Worm (Caenorhabditis elegans): Measurements from ENCODE around the gene atp-2.

The atp-2 gene

DNA sequence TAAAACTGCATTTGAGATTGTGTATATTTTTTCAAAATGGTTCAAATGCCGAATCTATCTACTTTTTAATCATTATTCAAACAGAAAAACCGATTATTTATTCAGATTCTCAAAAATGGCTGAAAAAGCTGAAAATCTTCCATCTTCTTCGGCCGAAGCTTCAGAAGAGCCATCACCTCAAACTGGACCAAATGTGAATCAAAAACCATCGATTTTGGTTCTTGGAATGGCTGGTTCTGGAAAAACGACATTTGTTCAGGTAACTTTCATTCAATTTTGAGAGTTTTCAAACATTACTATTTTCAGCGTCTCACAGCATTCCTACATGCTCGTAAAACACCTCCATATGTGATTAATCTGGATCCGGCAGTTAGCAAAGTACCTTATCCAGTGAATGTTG, 30.7 kb downstream of the atp-2 start, which contains the start of gene gop-2:
Gene gop-2, plus strand, starts transcription at position 106 of the 400 bp plus-strand sequence.
- TF ChIP-seq dpl-1 (GFP tag; optimal IDR thresholded peaks at IDR 0.05) = no peak
- TF ChIP-seq zip-4 (GFP tag; optimal IDR thresholded peaks at IDR 0.05) = no peak
- TF ChIP-seq nhr-12 (tag; optimal IDR thresholded peaks at IDR 0.05) = no peak
- TF ChIP-seq C34B4.2 (tag; optimal IDR thresholded peaks at IDR 0.05) = no peak
- no peak for TF ChIP-seq nhr-90 (tag; optimal IDR thresholded peaks at IDR 0.05; ENCODE audit: poor library complexity)

DNA sequence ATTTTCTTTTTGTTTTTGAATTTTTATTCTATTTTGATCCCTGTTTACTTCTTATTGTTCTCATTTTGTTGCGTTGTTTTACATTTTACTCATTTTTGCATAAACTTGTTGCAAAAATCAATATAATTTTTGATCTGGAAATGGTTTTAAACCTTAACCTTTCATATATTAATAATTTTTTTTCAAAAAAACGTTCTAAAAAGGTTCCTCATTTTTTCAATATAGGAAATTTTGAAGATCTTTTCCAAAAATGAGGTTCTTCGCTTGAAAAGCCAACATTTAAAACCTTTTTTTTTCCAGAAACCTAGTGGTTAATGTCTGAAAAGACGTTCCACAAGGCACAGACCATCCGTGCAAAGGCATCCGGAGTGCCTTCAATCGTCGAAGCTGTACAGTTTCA, 32.2 kb downstream of the atp-2 start, which contains the start of gene gop-3:
Gene gop-3, plus strand, starts transcription at position 301 of the 400 bp plus-strand sequence.
- TF ChIP-seq unc-30 (tag; optimal IDR thresholded peaks at IDR 0.05) (no peak), sptf-1 (tag; optimal IDR thresholded peaks at IDR 0.05) (no peak), jun-1 (tag; optimal IDR thresholded peaks at IDR 0.05) (no peak), pqm-1 (tag; optimal IDR thresholded peaks at IDR 0.05) (no peak), dsc-1 (tag; optimal IDR thresholded peaks at IDR 0.05) (no peak), zip-4 (GFP tag; optimal IDR thresholded peaks at IDR 0.05) (no peak)

DNA sequence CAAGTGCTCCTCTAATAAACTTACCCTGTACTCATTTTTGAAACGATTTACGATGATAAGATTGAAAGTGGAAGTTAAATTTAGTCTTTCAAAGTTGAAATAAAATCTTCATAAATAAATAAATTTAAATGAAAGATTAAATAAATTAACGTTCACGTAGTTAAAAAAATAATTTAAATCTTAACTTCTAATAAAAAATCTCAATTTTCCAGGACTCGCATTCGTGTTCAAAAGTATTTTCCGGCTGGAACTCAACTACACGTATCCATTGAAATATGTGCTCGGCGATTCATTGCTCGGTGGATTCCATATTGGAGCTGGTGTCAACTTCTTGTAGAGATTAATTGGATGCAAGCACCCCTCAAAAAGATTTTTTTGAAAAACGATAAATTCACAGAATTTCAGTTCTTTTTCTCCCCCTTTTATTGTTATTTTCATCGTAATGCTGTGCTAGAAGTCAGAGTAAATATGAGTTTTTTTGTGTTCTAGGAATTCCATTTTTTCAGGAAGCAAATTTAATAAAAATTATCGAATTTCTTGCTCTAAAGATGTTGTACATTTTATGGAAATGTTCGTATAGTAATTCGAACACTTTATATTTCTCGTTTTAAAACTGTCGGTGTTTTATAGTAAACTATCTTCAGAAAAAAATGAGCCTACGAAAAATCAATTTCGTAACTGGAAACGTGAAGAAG, 35.2 kb downstream of the atp-2 start, which contains the start of the genes C34E10.9 and hap-1:
Gene C34E10.9, minus strand, starts transcription at position 101 of the 695 bp plus-strand sequence.
Gene hap-1, plus strand, starts transcription at position 645 of the 695 bp plus-strand sequence.
- no peak for TF ChIP-seq dpl-1 (GFP tag; optimal IDR thresholded peaks at IDR 0.05)
- TF ChIP-seq nhr-76 (tag; optimal IDR thresholded peaks at IDR 0.05) = no peak
- no peak for TF ChIP-seq ces-1 (GFP tag; optimal IDR thresholded peaks at IDR 0.05)
- no peak for TF ChIP-seq mab-9 (GFP tag; IDR thresholded peaks at IDR 0.05)
- TF ChIP-seq sup-37 (GFP tag; optimal IDR thresholded peaks at IDR 0.05) = no peak
- TF ChIP-seq egl-27 (tag; optimal IDR thresholded peaks at IDR 0.05) = no peak
- no peak for TF ChIP-seq efl-1 (optimal IDR thresholded peaks at IDR 0.05)
- peak in 1 of 2 experiments; percentile 18 for TF ChIP-seq efl-1 (GFP tag; optimal IDR thresholded peaks at IDR 0.05 in 1 of 2)
- TF ChIP-seq sptf-1 (tag; optimal IDR thresholded peaks at IDR 0.05) = no peak

DNA sequence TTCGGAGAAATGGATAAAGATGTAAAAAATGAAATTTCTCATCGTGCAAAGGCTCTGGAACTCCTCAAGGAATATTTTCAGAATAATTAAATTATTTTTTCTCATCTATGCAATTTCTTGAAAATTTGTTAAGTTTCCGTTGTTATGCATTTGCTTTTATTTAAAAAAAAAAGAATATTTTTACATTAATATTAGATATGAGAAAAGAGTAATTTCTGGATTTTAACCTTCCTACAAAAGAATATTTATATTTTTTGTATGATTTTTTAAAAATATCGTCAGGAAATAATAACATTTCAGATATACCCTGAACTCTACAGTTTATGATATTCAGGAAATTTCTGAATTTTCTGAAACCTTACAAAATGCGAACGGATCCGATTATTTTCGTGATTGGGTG, 36.6 kb downstream of the atp-2 start, which contains the start of gene gro-1:
Gene gro-1, plus strand, starts transcription at position 301 of the 400 bp plus-strand sequence.
- TF ChIP-seq skn-1 (tag; optimal IDR thresholded peaks at IDR 0.05) = no peak
- no peak for TF ChIP-seq nhr-11 (tag; optimal IDR thresholded peaks at IDR 0.05)
- no peak for TF ChIP-seq zip-4 (GFP tag; optimal IDR thresholded peaks at IDR 0.05)
- TF ChIP-seq unc-86 (tag; optimal IDR thresholded peaks at IDR 0.05) = no peak
- TF ChIP-seq lin-15B (tag; optimal IDR thresholded peaks at IDR 0.05) = no peak
- TF ChIP-seq nhr-20 (tag; optimal IDR thresholded peaks at IDR 0.05) = no peak
- no peak for TF ChIP-seq mab-9 (GFP tag; IDR thresholded peaks at IDR 0.05)
- no peak for TF ChIP-seq fkh-10 (GFP tag; optimal IDR thresholded peaks at IDR 0.05)

DNA sequence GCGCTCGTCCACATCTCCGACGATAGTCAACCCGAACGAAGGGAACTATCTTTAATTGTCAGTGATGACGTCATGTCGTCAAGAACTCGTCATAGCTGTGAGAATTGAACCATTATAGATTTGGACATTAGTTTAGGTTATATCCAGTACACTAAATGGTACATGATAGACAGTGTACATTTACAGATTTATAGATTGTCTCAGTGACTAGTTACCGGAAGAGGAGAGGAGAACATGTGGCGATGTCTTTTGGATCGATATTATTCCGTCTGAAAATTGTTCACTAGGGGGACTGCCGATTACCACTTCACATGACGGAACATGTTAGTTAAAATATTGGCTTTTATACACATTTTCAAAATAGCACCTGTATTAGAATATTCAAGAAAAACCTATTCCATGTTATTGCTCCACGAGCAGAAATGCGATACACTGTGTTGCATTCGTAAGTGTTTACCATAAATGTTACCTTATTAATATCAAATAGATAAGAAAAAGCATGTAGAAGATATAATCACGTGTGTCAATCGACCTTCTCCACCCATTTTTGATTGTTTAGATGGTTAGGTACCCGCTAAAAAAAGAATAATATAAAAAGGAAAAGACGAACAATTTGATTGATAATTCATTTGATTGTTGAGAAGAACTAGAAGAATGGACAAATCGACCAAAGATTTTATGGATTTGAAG, 39.1 kb downstream of the atp-2 start, which contains the start of gene ZC395.5:
Gene ZC395.5, plus strand, starts transcription at position 632 of the 690 bp plus-strand sequence.
- TF ChIP-seq efl-1 (optimal IDR thresholded peaks at IDR 0.05) = no peak
- TF ChIP-seq efl-1 (GFP tag; optimal IDR thresholded peaks at IDR 0.05 in 1 of 2) = peak in 1 of 2 experiments; percentile 52
- peak in 1 of 2 experiments; percentile 24 for TF ChIP-seq lsy-2 (tag; optimal IDR thresholded peaks at IDR 0.05)
- peak; percentile 69 for TF ChIP-seq elt-2 (tag; optimal IDR thresholded peaks at IDR 0.05)
- peak; percentile 28 for TF ChIP-seq nhr-20 (tag; optimal IDR thresholded peaks at IDR 0.05)
- peak; percentile 8 for TF ChIP-seq snu-23 (GFP tag; optimal IDR thresholded peaks at IDR 0.05)
- no peak for TF ChIP-seq grh-1 (GFP tag; IDR thresholded peaks at IDR 0.05)
- TF ChIP-seq C16A3.4 (tag; optimal IDR thresholded peaks at IDR 0.05) = no peak
- peak; percentile 16 for TF ChIP-seq blmp-1 (tag; optimal IDR thresholded peaks at IDR 0.05)
- peak in 1 of 2 experiments; percentile 34 for TF ChIP-seq lin-35 (GFP tag; optimal IDR thresholded peaks at IDR 0.05)
- TF ChIP-seq zip-4 (GFP tag; optimal IDR thresholded peaks at IDR 0.05) = no peak
- TF ChIP-seq nhr-90 (tag; optimal IDR thresholded peaks at IDR 0.05; ENCODE audit: poor library complexity) = peak; percentile 14
- no peak for TF ChIP-seq ceh-82 (tag; optimal IDR thresholded peaks at IDR 0.05)
